Worm (Caenorhabditis elegans): ENCODE measurements around the gene eri-1.

eri-1 gene

ce11 chrIV:443622-444021 is 23.9 kb upstream of the eri-1 start, which contains the start of gene mrpl-55 (continued):
- TF ChIP-seq dox-1 (GFP tag; IDR thresholded peaks at IDR 0.05) (peak; percentile 63; the same call in 1 of the 2 replicates), D2030.7 (GFP tag; IDR thresholded peaks at IDR 0.05) (peak; percentile 73), madf-6 (GFP tag; IDR thresholded peaks at IDR 0.05) (0 out of 2 replicates have a peak, but pooled peaks have one; percentile 27), sdz-38 (tag; optimal IDR thresholded peaks at IDR 0.05) (no peak), mes-4 (tag; optimal IDR thresholded peaks at IDR 0.05) (no peak), athp-1 (tag; optimal IDR thresholded peaks at IDR 0.05) (peak; percentile 49), attf-3 (GFP tag; conservative IDR thresholded peaks at IDR 0.05) (0 out of 2 replicates have a peak, but pooled peaks have one; percentile 24), hsf-1 (GFP tag; IDR thresholded peaks at IDR 0.05) (no peak), ceh-100 (GFP tag; IDR thresholded peaks at IDR 0.05) (peak; percentile 65), aptf-2 (GFP tag; conservative IDR thresholded peaks at IDR 0.05) (0 out of 2 replicates have a peak, but pooled peaks have one; percentile 8), B0336.3 (GFP tag; IDR thresholded peaks at IDR 0.05) (peak; percentile 40; the same call in 1 of the 2 replicates), die-1 (tag; optimal IDR thresholded peaks at IDR 0.05) (no peak), nhr-90 (tag; optimal IDR thresholded peaks at IDR 0.05) (no peak), mcd-1 (GFP tag; IDR thresholded peaks at IDR 0.05) (peak; percentile 98), lin-35 (GFP tag; optimal IDR thresholded peaks at IDR 0.05) (peak in 1 of 3 experiments; percentile 91), Y56A3A.18 (GFP tag; IDR thresholded peaks at IDR 0.05) (no peak), ZK185.1 (tag; optimal IDR thresholded peaks at IDR 0.05; ENCODE audit: poor library complexity, severe bottlenecking) (peak; percentile 55), him-1 (tag; optimal IDR thresholded peaks at IDR 0.05) (peak; percentile 41), ama-1 (optimal IDR thresholded peaks at IDR 0.05) (no peak), ama-1 (GFP tag; optimal IDR thresholded peaks at IDR 0.05) (no peak), attf-5 (GFP tag; optimal IDR thresholded peaks at IDR 0.05) (peak; percentile 79), lsl-1 (GFP tag; optimal IDR thresholded peaks at IDR 0.05) (peak; percentile 25), unc-130 (GFP tag; optimal IDR thresholded peaks at IDR 0.05) (peak; percentile 18), lin-54 (GFP tag; optimal IDR thresholded peaks at IDR 0.05) (peak; percentile 87), F23B12.7 (tag; optimal IDR thresholded peaks at IDR 0.05; ENCODE audit: insufficient read depth) (peak; percentile 30), K11D2.4 (GFP tag; IDR thresholded peaks at IDR 0.05) (peak; percentile 13; the same call in 1 of the 2 replicates), F57C9.4 (tag; optimal IDR thresholded peaks at IDR 0.05) (no peak), snpc-1.3 (tag; optimal IDR thresholded peaks at IDR 0.05; ENCODE audit: insufficient read depth) (peak; percentile 33), ceh-27 (GFP tag; optimal IDR thresholded peaks at IDR 0.05) (peak; percentile 52), F33H1.4 (GFP tag; IDR thresholded peaks at IDR 0.05) (peak; percentile 51; the same call in 1 of the 2 replicates), efl-1 (GFP tag; optimal IDR thresholded peaks at IDR 0.05) (peak; percentile 69), cebp-1 (GFP tag; IDR thresholded peaks at IDR 0.05) (no peak), cebp-1 (tag; optimal IDR thresholded peaks at IDR 0.05) (peak; percentile 59), nhr-120 (GFP tag; IDR thresholded peaks at IDR 0.05) (no peak), rpc-1 (optimal IDR thresholded peaks at IDR 0.05) (no peak), rpc-1 (tag; optimal IDR thresholded peaks at IDR 0.05) (no peak), bed-2 (GFP tag; IDR thresholded peaks at IDR 0.05) (no peak), snpc-4 (GFP tag; optimal IDR thresholded peaks at IDR 0.05) (peak; percentile 13), snpc-4 (tag; optimal IDR thresholded peaks at IDR 0.05) (peak; percentile 24 to 65 (median 56)), madf-10 (tag; optimal IDR thresholded peaks at IDR 0.05) (peak; percentile 21), T07F8.4 (tag; optimal IDR thresholded peaks at IDR 0.05) (no peak), madf-3 (GFP tag; IDR thresholded peaks at IDR 0.05) (no peak), gei-17 (GFP tag; optimal IDR thresholded peaks at IDR 0.05) (no peak), F22D6.2 (tag; optimal IDR thresholded peaks at IDR 0.05) (peak; percentile 20)

Data from whole organism, young adult.